Worm (Caenorhabditis elegans): Measurements from ENCODE around the gene fipr-5.

DNA sequence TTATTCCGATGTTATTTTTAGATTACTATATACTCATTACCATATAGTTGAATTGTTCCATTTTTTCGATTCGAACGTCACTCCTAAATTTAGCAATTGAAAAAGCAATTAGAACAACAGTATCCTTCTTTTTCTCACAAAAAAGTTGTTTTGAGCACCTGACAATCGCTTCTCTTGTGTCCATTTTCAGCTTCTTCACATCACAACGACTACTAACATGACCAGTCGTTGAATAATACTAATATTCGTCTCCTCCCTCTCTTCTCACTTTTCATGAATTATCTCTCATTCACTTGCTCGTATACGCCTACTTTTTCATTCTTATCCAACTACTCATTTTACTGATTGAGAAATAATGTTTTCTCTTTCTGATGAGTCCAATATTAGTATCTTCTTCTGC lies 4.5 kb downstream of the fipr-5 start, which contains the start of gene ZK856.14:
- TF ChIP-seq nfya-2 (GFP tag; IDR thresholded peaks at IDR 0.05) (no peak), nhr-179 (tag; optimal IDR thresholded peaks at IDR 0.05) (no peak), lag-1 (GFP tag; IDR thresholded peaks at IDR 0.05) (no peak)
